Worm (Caenorhabditis elegans) whole organism, midembryonic: Measurements from ENCODE around the gene rpac-19.

Experiments
- T22C8.4 ChIP-seq: fragments of 200-800 bp; sonication (Bioruptor generic); IDR thresholded peaks from 2 replicates; pipeline ENCODE4 v1.3.6; 2022; ENCODE audit warnings: missing genetic modification characterization, missing compliant biosample characterization
- cog-1 ChIP-seq: sonication (generic microtip); optimal IDR thresholded peaks from 2 replicates; lab custom pipeline; 2016; ENCODE audit warnings: missing genetic modification characterization, missing compliant biosample characterization
- flt-1 ChIP-seq: fragments of 200-800 bp; sonication (Bioruptor generic); IDR thresholded peaks from 2 replicates; pipeline ENCODE4 v1.3.6; 2022; ENCODE audit warnings: missing genetic modification characterization, missing compliant biosample characterization
- klf-2 ChIP-seq: fragments of 200-800 bp; sonication (Bioruptor generic); conservative IDR thresholded peaks from 2 replicates; pipeline ENCODE4 v1.3.6; 2022; ENCODE audit warnings: missing genetic modification reagents, missing genetic modification characterization, missing compliant biosample characterization
- med-1 ChIP-seq: sonication (generic microtip); optimal IDR thresholded peaks from 2 replicates; lab custom pipeline; 2017; ENCODE audit warnings: missing genetic modification characterization, mild to moderate bottlenecking, missing compliant biosample characterization, antibody characterized with exemption, missing genetic modification reagents; ENCODE audit not compliant: insufficient read depth
- ref-1 ChIP-seq: fragments of 200-800 bp; sonication (Bioruptor generic); conservative IDR thresholded peaks from 2 replicates; pipeline ENCODE4 v1.3.6; 2022; ENCODE audit warnings: missing genetic modification reagents, missing genetic modification characterization, missing compliant biosample characterization
- ztf-23 ChIP-seq: fragments of 200-800 bp; sonication (Bioruptor generic); IDR thresholded peaks from 2 replicates; pipeline ENCODE4 v1.3.6; 2022; ENCODE audit warnings: missing genetic modification reagents, missing genetic modification characterization, missing compliant biosample characterization
- ztf-29 ChIP-seq: fragments of 200-800 bp; sonication (Bioruptor generic); IDR thresholded peaks from 2 replicates; pipeline ENCODE4 v1.3.6; 2022; ENCODE audit warnings: missing genetic modification reagents, missing genetic modification characterization, missing compliant biosample characterization

ce11 chrIII:9617599-9618262 is 12.0 kb downstream of the rpac-19 start:
- TF ChIP-seq cog-1 (tag; lab: Kevin White, UChicago) (no peak), flt-1 (GFP tag; lab: Robert Waterston, UW) (no peak), ztf-23 (GFP tag; lab: Robert Waterston, UW) (no peak), klf-2 (GFP tag; lab: Robert Waterston, UW) (no peak), ref-1 (GFP tag; lab: Robert Waterston, UW) (no peak), med-1 (GFP tag; lab: Kevin White, UChicago) (no peak), T22C8.4 (GFP tag; lab: Robert Waterston, UW) (no peak), ztf-29 (no peak)
